Fruit fly (Drosophila melanogaster) whole organism, wandering third instar larva: ENCODE results near the gene B9d2.

Experiments used
- Abd-B ChIP-seq: fragments of >200 bp; optimal IDR thresholded peaks from 2 replicates; lab custom pipeline; 2017; ENCODE audit warnings: missing biosample characterization, missing genetic modification characterization
- CG32264 ChIP-seq: fragments of 200-800 bp; sonication (Bioruptor generic); optimal IDR thresholded peaks from 2 replicates; lab custom pipeline; 2016; ENCODE audit warnings: missing biosample characterization, missing genetic modification characterization
- CrebA ChIP-seq: fragments of 200-800 bp; sonication (Bioruptor generic); optimal IDR thresholded peaks from 2 replicates; lab custom pipeline; 2016; ENCODE audit warnings: missing biosample characterization, mild to moderate bottlenecking, missing genetic modification characterization, borderline replicate concordance
- Dfd ChIP-seq: fragments of >200 bp; optimal IDR thresholded peaks from 2 replicates; lab custom pipeline; 2017; ENCODE audit warnings: missing biosample characterization, missing genetic modification characterization
- Dif ChIP-seq: fragments of 200-275, 200-300 bp; sonication (Bioruptor generic); optimal IDR thresholded peaks from 2 replicates; lab custom pipeline; 2018; ENCODE audit warnings: missing biosample characterization, missing genetic modification characterization; ENCODE audit not compliant: partially characterized antibody
- GATAd ChIP-seq: sonication (Bioruptor generic); optimal IDR thresholded peaks from 2 replicates; lab custom pipeline; 2016; ENCODE audit warnings: missing biosample characterization, missing genetic modification characterization
- HLH106 ChIP-seq: fragments of 200-800 bp; optimal IDR thresholded peaks from 3 replicates; lab custom pipeline; 2019; ENCODE audit warnings: missing biosample characterization, mild to moderate bottlenecking, missing genetic modification characterization, moderate library complexity
- Hnf4 ChIP-seq: fragments of 200-800 bp; sonication (Bioruptor generic); optimal IDR thresholded peaks from 2 replicates; lab custom pipeline; 2016; ENCODE audit warnings: missing biosample characterization, mild to moderate bottlenecking, missing genetic modification characterization
- Hr78 ChIP-seq: fragments of >200 bp; optimal IDR thresholded peaks from 2 replicates; lab custom pipeline; 2017; ENCODE audit warnings: missing biosample characterization, missing genetic modification characterization
- Jra ChIP-seq: sonication (Bioruptor generic); optimal IDR thresholded peaks from 2 replicates; lab custom pipeline; 2016; ENCODE audit warnings: missing biosample characterization, missing genetic modification characterization
- Mio ChIP-seq: sonication (Bioruptor generic); optimal IDR thresholded peaks from 2 replicates; lab custom pipeline; 2016; ENCODE audit warnings: missing biosample characterization, missing genetic modification characterization
- N ChIP-seq: fragments of >200 bp; optimal IDR thresholded peaks from 2 replicates; lab custom pipeline; 2018; ENCODE audit warnings: missing biosample characterization, missing external identifiers, missing genetic modification characterization
- OdsH ChIP-seq: fragments of 200-800 bp; sonication (Bioruptor generic); optimal IDR thresholded peaks from 2 replicates; lab custom pipeline; 2016; ENCODE audit warnings: missing biosample characterization, mild to moderate bottlenecking, missing genetic modification characterization
- Rel ChIP-seq, 2 experiments: fragments of 200-800 bp; sonication (Bioruptor generic) in 1 of 2; optimal IDR thresholded peaks; 2 replicates in 1 of 2; 3 replicates in 1 of 2; lab custom pipeline; 2016 to 2019; ENCODE audit warnings: mild to moderate bottlenecking in 2 of 2, missing biosample characterization in 2 of 2, missing genetic modification characterization in 2 of 2, moderate library complexity in 1 of 2
- Sp1 ChIP-seq: fragments of 200-800 bp; sonication (Bioruptor generic); optimal IDR thresholded peaks from 3 replicates; lab custom pipeline; 2019; ENCODE audit warnings: missing biosample characterization, mild to moderate bottlenecking, missing genetic modification characterization, moderate library complexity
- br ChIP-seq: fragments of 200-800 bp; sonication (Bioruptor generic); optimal IDR thresholded peaks from 2 replicates; lab custom pipeline; 2016; ENCODE audit warnings: missing biosample characterization, missing genetic modification characterization
- brk ChIP-seq: fragments of 200-800 bp; sonication (Bioruptor generic); optimal IDR thresholded peaks from 2 replicates; lab custom pipeline; 2016; ENCODE audit warnings: missing biosample characterization, mild to moderate bottlenecking, missing genetic modification characterization
- dmrt93B ChIP-seq: fragments of 200-800 bp; sonication (Bioruptor generic); optimal IDR thresholded peaks from 2 replicates; lab custom pipeline; 2018; ENCODE audit warnings: missing biosample characterization, mild to moderate bottlenecking, missing genetic modification characterization
- dsf ChIP-seq: sonication (Bioruptor generic); optimal IDR thresholded peaks from 2 replicates; lab custom pipeline; 2016; ENCODE audit warnings: missing biosample characterization, missing genetic modification characterization, borderline replicate concordance
- ey ChIP-seq: fragments of 200-800 bp; sonication (Bioruptor generic); optimal IDR thresholded peaks from 2 replicates; lab custom pipeline; 2016; ENCODE audit warnings: missing biosample characterization, missing genetic modification characterization
- foxo ChIP-seq, 2 experiments: fragments of 200-800 bp; sonication (Bioruptor generic); optimal IDR thresholded peaks; 2 replicates in 1 of 2; 3 replicates in 1 of 2; lab custom pipeline; 2016 to 2017; ENCODE audit warnings: missing biosample characterization in 2 of 2, missing genetic modification characterization in 2 of 2
- fru ChIP-seq: fragments of 200-800 bp; sonication (Bioruptor generic); optimal IDR thresholded peaks from 3 replicates; lab custom pipeline; 2016; ENCODE audit warnings: missing biosample characterization, mild to moderate bottlenecking, missing genetic modification characterization
- h ChIP-seq: fragments of 200-800 bp; sonication (Bioruptor generic); optimal IDR thresholded peaks from 3 replicates; lab custom pipeline; 2016; ENCODE audit warnings: missing biosample characterization, mild to moderate bottlenecking, missing genetic modification characterization
- psq ChIP-seq: fragments of 200-800 bp; sonication (Bioruptor generic); optimal IDR thresholded peaks from 3 replicates; lab custom pipeline; 2017; ENCODE audit warnings: missing biosample characterization, mild to moderate bottlenecking, missing genetic modification characterization, moderate library complexity
- rgr ChIP-seq: fragments of 200-800 bp; sonication (Bioruptor generic); optimal IDR thresholded peaks from 3 replicates; lab custom pipeline; 2016; ENCODE audit warnings: missing biosample characterization, mild to moderate bottlenecking, missing genetic modification characterization
- sage ChIP-seq: fragments of 200-800 bp; sonication (Bioruptor generic); optimal IDR thresholded peaks from 2 replicates; lab custom pipeline; 2016; ENCODE audit warnings: missing biosample characterization, mild to moderate bottlenecking, missing genetic modification characterization
- sv ChIP-seq: fragments of 200-800 bp; sonication (Bioruptor generic); optimal IDR thresholded peaks from 3 replicates; lab custom pipeline; 2016; ENCODE audit warnings: missing biosample characterization, missing genetic modification characterization
- tai ChIP-seq: sonication (Bioruptor generic); optimal IDR thresholded peaks from 2 replicates; lab custom pipeline; 2016; ENCODE audit warnings: missing biosample characterization, missing genetic modification characterization
- usp ChIP-seq: fragments of >200 bp; optimal IDR thresholded peaks from 2 replicates; lab custom pipeline; 2017; ENCODE audit warnings: missing biosample characterization, missing genetic modification characterization
- woc ChIP-seq: sonication (Bioruptor generic); optimal IDR thresholded peaks from 2 replicates; lab custom pipeline; 2016; ENCODE audit warnings: missing biosample characterization, mild to moderate bottlenecking, missing genetic modification characterization

B9d2 gene

dm6 chr2L:6169119-6169518, 38.7 kb upstream of the B9d2 start:
- no peak for TF ChIP-seq HLH106 (tag; lab: Kevin White, UChicago)
- peak; percentile 86 for TF ChIP-seq Dfd (GFP tag; lab: Kevin White, UChicago)

- TF ChIP-seq sv (GFP tag; lab: Kevin White, UChicago) (no peak), br (peak; percentile 77), psq (peak; percentile 55), Hnf4 (GFP tag; lab: Kevin White, UChicago) (peak; percentile 49), OdsH (GFP tag; lab: Kevin White, UChicago) (peak; percentile 73), brk (GFP tag; lab: Kevin White, UChicago) (peak; percentile 10), Sp1 (GFP tag; lab: Kevin White, UChicago) (peak; percentile 39), HLH106 (tag; lab: Kevin White, UChicago) (peak; percentile 53), Dif (GFP tag; lab: Kevin White, UChicago) (no peak), CrebA (GFP tag; lab: Kevin White, UChicago) (no peak), ey (GFP tag; lab: Kevin White, UChicago) (peak; percentile 81), Jra (no peak), Mio (GFP tag; lab: Kevin White, UChicago) (no peak), rgr (GFP tag; lab: Kevin White, UChicago) (peak; percentile 68), h (peak; percentile 86), usp (no peak), CG32264 (GFP tag; lab: Kevin White, UChicago) (peak; percentile 29), foxo (GFP tag; optimal IDR thresholded peaks at IDR 0.05; lab: Kevin White, UChicago) (peak in 1 of 2 experiments; percentile 73), dmrt93B (peak; percentile 30), woc (GFP tag; lab: Kevin White, UChicago) (peak; percentile 87), Hr78 (GFP tag; lab: Kevin White, UChicago) (no peak), fru (GFP tag; lab: Kevin White, UChicago) (peak; percentile 83)
Measured at dm6 chr2L:6165686-6166085, 35.2 kb upstream of the B9d2 start.

- no peak for TF ChIP-seq OdsH (GFP tag; lab: Kevin White, UChicago)
- TF ChIP-seq psq: no peak
- TF ChIP-seq CG32264 (GFP tag; lab: Kevin White, UChicago): no peak
- TF ChIP-seq Dif (GFP tag; lab: Kevin White, UChicago): no peak
- no peak for TF ChIP-seq tai (GFP tag; lab: Kevin White, UChicago)
- no peak for TF ChIP-seq br
- no peak for TF ChIP-seq woc (GFP tag; lab: Kevin White, UChicago)
- no peak for TF ChIP-seq N (GFP tag; lab: Kevin White, UChicago)
- TF ChIP-seq dsf (GFP tag; lab: Kevin White, UChicago): no peak
- TF ChIP-seq Hnf4 (GFP tag; lab: Kevin White, UChicago): no peak
- TF ChIP-seq GATAd (GFP tag; lab: Kevin White, UChicago): no peak
- no peak for TF ChIP-seq HLH106 (tag; lab: Kevin White, UChicago)
- no peak for TF ChIP-seq Dfd (GFP tag; lab: Kevin White, UChicago)
- TF ChIP-seq sv (GFP tag; lab: Kevin White, UChicago): no peak
- TF ChIP-seq Abd-B (GFP tag; lab: Kevin White, UChicago): no peak
Measured at dm6 chr2L:6160100-6160499, 29.6 kb upstream of the B9d2 start, which contains the start of gene CG13989. Gene CG13989, plus strand, starts transcription at chr2L:6160400.

dm6 chr2L:6155041-6155440, 24.6 kb upstream of the B9d2 start, which contains the start of gene CG31639:
Gene CG31639, minus strand, starts transcription at chr2L:6155141.
- no peak for TF ChIP-seq fru (GFP tag; lab: Kevin White, UChicago)
- no peak for TF ChIP-seq Hnf4 (GFP tag; lab: Kevin White, UChicago)
- no peak for TF ChIP-seq N (GFP tag; lab: Kevin White, UChicago)
- no peak for TF ChIP-seq rgr (GFP tag; lab: Kevin White, UChicago)
- no peak for TF ChIP-seq Abd-B (GFP tag; lab: Kevin White, UChicago)
- no peak for TF ChIP-seq dsf (GFP tag; lab: Kevin White, UChicago)
- TF ChIP-seq dmrt93B: no peak
- TF ChIP-seq h: no peak
- no peak for TF ChIP-seq sage
- TF ChIP-seq Hr78 (GFP tag; lab: Kevin White, UChicago): no peak
- TF ChIP-seq br: no peak
- TF ChIP-seq Rel (GFP tag; optimal IDR thresholded peaks at IDR 0.05; lab: Kevin White, UChicago): no peak
- TF ChIP-seq Rel (tag; optimal IDR thresholded peaks at IDR 0.05; lab: Kevin White, UChicago): no peak
- TF ChIP-seq sv (GFP tag; lab: Kevin White, UChicago): no peak
- TF ChIP-seq Dfd (GFP tag; lab: Kevin White, UChicago): no peak
